Worm (Caenorhabditis elegans): Measurements from ENCODE around the gene best-14.

best-14 gene

ce11 chrV:10589774-10590528 lies 32.2 kb downstream of the best-14 start, which contains the start of gene ttr-23:
Gene ttr-23, minus strand, starts transcription at chrV:10589860.
- TF ChIP-seq mep-1 (tag; optimal IDR thresholded peaks at IDR 0.05) = no peak
- no peak for TF ChIP-seq daf-16 (GFP tag; optimal IDR thresholded peaks at IDR 0.05)
- TF ChIP-seq daf-16 (tag; optimal IDR thresholded peaks at IDR 0.05) = peak; percentile 50
- no peak for TF ChIP-seq dpl-1 (GFP tag; optimal IDR thresholded peaks at IDR 0.05)
- no peak for TF ChIP-seq gei-8 (GFP tag; optimal IDR thresholded peaks at IDR 0.05)
- TF ChIP-seq lir-3 (tag; optimal IDR thresholded peaks at IDR 0.05) = no peak
- peak; percentile 78 for TF ChIP-seq dve-1 (tag; optimal IDR thresholded peaks at IDR 0.05; ENCODE audit: insufficient read depth)
- no peak for TF ChIP-seq nhr-76 (tag; optimal IDR thresholded peaks at IDR 0.05)
- TF ChIP-seq set-16 (GFP tag; IDR thresholded peaks at IDR 0.05) = no peak
- TF ChIP-seq tag-97 (GFP tag; IDR thresholded peaks at IDR 0.05) = no peak
- peak; percentile 4 for TF ChIP-seq nhr-102 (tag; optimal IDR thresholded peaks at IDR 0.05)
- no peak for TF ChIP-seq ceh-62 (tag; optimal IDR thresholded peaks at IDR 0.05)
- no peak for TF ChIP-seq zip-2 (tag; optimal IDR thresholded peaks at IDR 0.05)
- TF ChIP-seq nhr-111 (GFP tag; optimal IDR thresholded peaks at IDR 0.05) = no peak
- no peak for TF ChIP-seq zag-1 (tag; optimal IDR thresholded peaks at IDR 0.05)
- TF ChIP-seq nhr-28 (tag; optimal IDR thresholded peaks at IDR 0.05) = peak; percentile 49
- no peak for TF ChIP-seq lin-13 (GFP tag; optimal IDR thresholded peaks at IDR 0.05)
- TF ChIP-seq sdz-12 (GFP tag; optimal IDR thresholded peaks at IDR 0.05) = no peak
- TF ChIP-seq zip-11 (GFP tag; IDR thresholded peaks at IDR 0.05) = no peak
- no peak for TF ChIP-seq cey-2 (tag; optimal IDR thresholded peaks at IDR 0.05; ENCODE audit: borderline replicate concordance, insufficient read depth)
- no peak for TF ChIP-seq D1046.2 (GFP tag; IDR thresholded peaks at IDR 0.05)
- no peak for TF ChIP-seq jun-1 (tag; optimal IDR thresholded peaks at IDR 0.05)
- TF ChIP-seq pha-4 (GFP tag; IDR thresholded peaks at IDR 0.05) = no peak
- no peak for TF ChIP-seq pha-4 (tag; optimal IDR thresholded peaks at IDR 0.05)
- no peak for TF ChIP-seq ceh-28 (tag; optimal IDR thresholded peaks at IDR 0.05)
- no peak for TF ChIP-seq snpc-4 (tag; optimal IDR thresholded peaks at IDR 0.05)
- no peak for TF ChIP-seq daf-19 (GFP tag; conservative IDR thresholded peaks at IDR 0.05)
- no peak for TF ChIP-seq nhr-11 (tag; optimal IDR thresholded peaks at IDR 0.05)
- peak in 1 of 2 experiments; percentile 35 for TF ChIP-seq mdl-1 (tag; optimal IDR thresholded peaks at IDR 0.05)
- peak; percentile 60 for TF ChIP-seq php-3 (GFP tag; IDR thresholded peaks at IDR 0.05)
- peak; percentile 72 for TF ChIP-seq ztf-7 (tag; optimal IDR thresholded peaks at IDR 0.05)
- no peak for TF ChIP-seq F10B5.3 (tag; optimal IDR thresholded peaks at IDR 0.05)
- no peak for TF ChIP-seq zfp-2 (tag; optimal IDR thresholded peaks at IDR 0.05)
- TF ChIP-seq duxl-1 (tag; optimal IDR thresholded peaks at IDR 0.05; ENCODE audit: poor library complexity) = no peak
- no peak for TF ChIP-seq mes-2 (tag; optimal IDR thresholded peaks at IDR 0.05; ENCODE audit: poor library complexity, severe bottlenecking)
- TF ChIP-seq hlh-11 (tag; optimal IDR thresholded peaks at IDR 0.05) = peak; percentile 52
- TF ChIP-seq unc-62 (GFP tag; optimal IDR thresholded peaks at IDR 0.05 in 1 of 2) = peak in 1 of 2 experiments; percentile 95
- TF ChIP-seq unc-62 (tag; optimal IDR thresholded peaks at IDR 0.05) = no peak
- TF ChIP-seq daf-12 (tag; optimal IDR thresholded peaks at IDR 0.05) = no peak
- TF ChIP-seq lin-39 (tag; optimal IDR thresholded peaks at IDR 0.05) = no peak
- TF ChIP-seq nhr-41 (GFP tag; IDR thresholded peaks at IDR 0.05) = no peak
- no peak for TF ChIP-seq daf-8 (GFP tag; IDR thresholded peaks at IDR 0.05)
- TF ChIP-seq ceh-82 (tag; optimal IDR thresholded peaks at IDR 0.05) = no peak
- no peak for TF ChIP-seq lsy-2 (tag; optimal IDR thresholded peaks at IDR 0.05)
- TF ChIP-seq ctbp-1 (GFP tag; IDR thresholded peaks at IDR 0.05) = no peak
- peak; percentile 21 for TF ChIP-seq T20F7.1 (GFP tag; optimal IDR thresholded peaks at IDR 0.05)
- no peak for TF ChIP-seq ceh-32 (tag; optimal IDR thresholded peaks at IDR 0.05; ENCODE audit: poor library complexity)
- TF ChIP-seq dmd-6 (GFP tag; IDR thresholded peaks at IDR 0.05) = 0 out of 2 replicates have a peak, but pooled peaks have one; percentile 18
- TF ChIP-seq aha-1 (tag) = peak; percentile 37
- no peak for TF ChIP-seq dmd-9 (GFP tag; IDR thresholded peaks at IDR 0.05)
- TF ChIP-seq nhr-77 (tag; optimal IDR thresholded peaks at IDR 0.05) = peak; percentile 72

All from whole organism, L4 larva.